Fruit fly (Drosophila melanogaster) whole organism, wandering third instar larva: ENCODE results near the gene sqd.
A peak's percentile ranks its signal among the peaks of the same experiment; 100 is the strongest.

ENCODE experiments used
- Abd-B ChIP-seq: fragments of >200 bp; optimal IDR thresholded peaks from 2 replicates; lab custom pipeline; 2017; ENCODE audit warnings: missing biosample characterization, missing genetic modification characterization
- CG32264 ChIP-seq: fragments of 200-800 bp; sonication (Bioruptor generic); optimal IDR thresholded peaks from 2 replicates; lab custom pipeline; 2016; ENCODE audit warnings: missing biosample characterization, missing genetic modification characterization
- CG9705 ChIP-seq: fragments of 200-800 bp; sonication (Bioruptor generic); optimal IDR thresholded peaks from 2 replicates; lab custom pipeline; 2018; ENCODE audit warnings: missing biosample characterization, mild to moderate bottlenecking, missing genetic modification characterization
- CrebA ChIP-seq: fragments of 200-800 bp; sonication (Bioruptor generic); optimal IDR thresholded peaks from 2 replicates; lab custom pipeline; 2016; ENCODE audit warnings: missing biosample characterization, mild to moderate bottlenecking, missing genetic modification characterization, borderline replicate concordance
- Dfd ChIP-seq: fragments of >200 bp; optimal IDR thresholded peaks from 2 replicates; lab custom pipeline; 2017; ENCODE audit warnings: missing biosample characterization, missing genetic modification characterization
- Dif ChIP-seq: fragments of 200-275, 200-300 bp; sonication (Bioruptor generic); optimal IDR thresholded peaks from 2 replicates; lab custom pipeline; 2018; ENCODE audit warnings: missing biosample characterization, missing genetic modification characterization; ENCODE audit not compliant: partially characterized antibody
- GATAd ChIP-seq: sonication (Bioruptor generic); optimal IDR thresholded peaks from 2 replicates; lab custom pipeline; 2016; ENCODE audit warnings: missing biosample characterization, missing genetic modification characterization
- HLH106 ChIP-seq: fragments of 200-800 bp; optimal IDR thresholded peaks from 3 replicates; lab custom pipeline; 2019; ENCODE audit warnings: missing biosample characterization, mild to moderate bottlenecking, missing genetic modification characterization, moderate library complexity
- Hnf4 ChIP-seq: fragments of 200-800 bp; sonication (Bioruptor generic); optimal IDR thresholded peaks from 2 replicates; lab custom pipeline; 2016; ENCODE audit warnings: missing biosample characterization, mild to moderate bottlenecking, missing genetic modification characterization
- Hr78 ChIP-seq: fragments of >200 bp; optimal IDR thresholded peaks from 2 replicates; lab custom pipeline; 2017; ENCODE audit warnings: missing biosample characterization, missing genetic modification characterization
- Hr83 ChIP-seq: fragments of 200-300 bp; sonication (Bioruptor generic); optimal IDR thresholded peaks from 2 replicates; lab custom pipeline; 2016; ENCODE audit warnings: missing biosample characterization, mild to moderate bottlenecking, missing genetic modification characterization, moderate library complexity; ENCODE audit not compliant: poor library complexity, severe bottlenecking
- Jra ChIP-seq: sonication (Bioruptor generic); optimal IDR thresholded peaks from 2 replicates; lab custom pipeline; 2016; ENCODE audit warnings: missing biosample characterization, missing genetic modification characterization
- Mio ChIP-seq: sonication (Bioruptor generic); optimal IDR thresholded peaks from 2 replicates; lab custom pipeline; 2016; ENCODE audit warnings: missing biosample characterization, missing genetic modification characterization
- Myc ChIP-seq: fragments of >200 bp; optimal IDR thresholded peaks from 2 replicates; lab custom pipeline; 2017
- N ChIP-seq: fragments of >200 bp; optimal IDR thresholded peaks from 2 replicates; lab custom pipeline; 2018; ENCODE audit warnings: missing biosample characterization, missing external identifiers, missing genetic modification characterization
- OdsH ChIP-seq: fragments of 200-800 bp; sonication (Bioruptor generic); optimal IDR thresholded peaks from 2 replicates; lab custom pipeline; 2016; ENCODE audit warnings: missing biosample characterization, mild to moderate bottlenecking, missing genetic modification characterization
- Rel ChIP-seq, 2 experiments: fragments of 200-800 bp; sonication (Bioruptor generic) in 1 of 2; optimal IDR thresholded peaks; 2 replicates in 1 of 2; 3 replicates in 1 of 2; lab custom pipeline; 2016 to 2019; ENCODE audit warnings: mild to moderate bottlenecking in 2 of 2, missing biosample characterization in 2 of 2, missing genetic modification characterization in 2 of 2, moderate library complexity in 1 of 2
- Sp1 ChIP-seq: fragments of 200-800 bp; sonication (Bioruptor generic); optimal IDR thresholded peaks from 3 replicates; lab custom pipeline; 2019; ENCODE audit warnings: missing biosample characterization, mild to moderate bottlenecking, missing genetic modification characterization, moderate library complexity
- Vsx2 ChIP-seq: fragments of 200-300, 225-300 bp; sonication (Bioruptor generic); optimal IDR thresholded peaks from 2 replicates; lab custom pipeline; 2018; ENCODE audit warnings: missing biosample characterization, missing genetic modification characterization; ENCODE audit not compliant: partially characterized antibody
- br ChIP-seq: fragments of 200-800 bp; sonication (Bioruptor generic); optimal IDR thresholded peaks from 2 replicates; lab custom pipeline; 2016; ENCODE audit warnings: missing biosample characterization, missing genetic modification characterization
- brk ChIP-seq: fragments of 200-800 bp; sonication (Bioruptor generic); optimal IDR thresholded peaks from 2 replicates; lab custom pipeline; 2016; ENCODE audit warnings: missing biosample characterization, mild to moderate bottlenecking, missing genetic modification characterization
- dl ChIP-seq, 2 experiments: fragments of 175-275, 200-275 bp in 1 of 2; fragments of 200-275 bp in 1 of 2; sonication (Bioruptor generic); optimal IDR thresholded peaks; lab custom pipeline; 2018; ENCODE audit warnings: mild to moderate bottlenecking in 2 of 2, missing biosample characterization in 2 of 2, missing genetic modification characterization in 2 of 2, moderate library complexity in 2 of 2; ENCODE audit not compliant: partially characterized antibody in 2 of 2, insufficient read depth in 1 of 2
- dmrt93B ChIP-seq: fragments of 200-800 bp; sonication (Bioruptor generic); optimal IDR thresholded peaks from 2 replicates; lab custom pipeline; 2018; ENCODE audit warnings: missing biosample characterization, mild to moderate bottlenecking, missing genetic modification characterization
- dsf ChIP-seq: sonication (Bioruptor generic); optimal IDR thresholded peaks from 2 replicates; lab custom pipeline; 2016; ENCODE audit warnings: missing biosample characterization, missing genetic modification characterization, borderline replicate concordance
- ey ChIP-seq: fragments of 200-800 bp; sonication (Bioruptor generic); optimal IDR thresholded peaks from 2 replicates; lab custom pipeline; 2016; ENCODE audit warnings: missing biosample characterization, missing genetic modification characterization
- foxo ChIP-seq, 2 experiments: fragments of 200-800 bp; sonication (Bioruptor generic); optimal IDR thresholded peaks; 2 replicates in 1 of 2; 3 replicates in 1 of 2; lab custom pipeline; 2016 to 2017; ENCODE audit warnings: missing biosample characterization in 2 of 2, missing genetic modification characterization in 2 of 2
- fru ChIP-seq: fragments of 200-800 bp; sonication (Bioruptor generic); optimal IDR thresholded peaks from 3 replicates; lab custom pipeline; 2016; ENCODE audit warnings: missing biosample characterization, mild to moderate bottlenecking, missing genetic modification characterization
- h ChIP-seq: fragments of 200-800 bp; sonication (Bioruptor generic); optimal IDR thresholded peaks from 3 replicates; lab custom pipeline; 2016; ENCODE audit warnings: missing biosample characterization, mild to moderate bottlenecking, missing genetic modification characterization
- jim ChIP-seq: fragments of 175-275, 200-325 bp; sonication (Bioruptor generic); optimal IDR thresholded peaks from 2 replicates; lab custom pipeline; 2016; ENCODE audit warnings: missing biosample characterization, mild to moderate bottlenecking, missing genetic modification characterization
- lola ChIP-seq: fragments of >200 bp; optimal IDR thresholded peaks from 2 replicates; lab custom pipeline; 2017; ENCODE audit warnings: missing biosample characterization, missing genetic modification characterization
- pan ChIP-seq: fragments of >200 bp; optimal IDR thresholded peaks from 2 replicates; lab custom pipeline; 2017
- psq ChIP-seq: fragments of 200-800 bp; sonication (Bioruptor generic); optimal IDR thresholded peaks from 3 replicates; lab custom pipeline; 2017; ENCODE audit warnings: missing biosample characterization, mild to moderate bottlenecking, missing genetic modification characterization, moderate library complexity
- rgr ChIP-seq: fragments of 200-800 bp; sonication (Bioruptor generic); optimal IDR thresholded peaks from 3 replicates; lab custom pipeline; 2016; ENCODE audit warnings: missing biosample characterization, mild to moderate bottlenecking, missing genetic modification characterization
- sage ChIP-seq: fragments of 200-800 bp; sonication (Bioruptor generic); optimal IDR thresholded peaks from 2 replicates; lab custom pipeline; 2016; ENCODE audit warnings: missing biosample characterization, mild to moderate bottlenecking, missing genetic modification characterization
- sv ChIP-seq: fragments of 200-800 bp; sonication (Bioruptor generic); optimal IDR thresholded peaks from 3 replicates; lab custom pipeline; 2016; ENCODE audit warnings: missing biosample characterization, missing genetic modification characterization
- tai ChIP-seq: sonication (Bioruptor generic); optimal IDR thresholded peaks from 2 replicates; lab custom pipeline; 2016; ENCODE audit warnings: missing biosample characterization, missing genetic modification characterization
- usp ChIP-seq: fragments of >200 bp; optimal IDR thresholded peaks from 2 replicates; lab custom pipeline; 2017; ENCODE audit warnings: missing biosample characterization, missing genetic modification characterization
- woc ChIP-seq: sonication (Bioruptor generic); optimal IDR thresholded peaks from 2 replicates; lab custom pipeline; 2016; ENCODE audit warnings: missing biosample characterization, mild to moderate bottlenecking, missing genetic modification characterization

Gene sqd

dm6 chr3R:13676137-13677086 lies 30.3 kb upstream of the sqd start, which contains the start of the genes Lkb1 and CG9588:
Gene Lkb1 (plus strand): TSS chr3R:13676549.
Gene CG9588 (minus strand): TSS chr3R:13676681.
- TF ChIP-seq rgr (GFP tag; lab: Kevin White, UChicago) (peak; percentile 62), pan (lab: Kevin White, UChicago) (no peak), Mio (no peak), brk (GFP tag; lab: Kevin White, UChicago) (no peak), Rel (GFP tag; optimal IDR thresholded peaks at IDR 0.05; lab: Kevin White, UChicago) (no peak), Rel (tag; optimal IDR thresholded peaks at IDR 0.05; lab: Kevin White, UChicago) (peak; percentile 79), Myc (lab: Kevin White, UChicago) (no peak), CrebA (GFP tag; lab: Kevin White, UChicago) (no peak), Vsx2 (GFP tag; lab: Kevin White, UChicago) (no peak), fru (GFP tag; lab: Kevin White, UChicago) (peak; percentile 69), OdsH (GFP tag; lab: Kevin White, UChicago) (peak; percentile 66), sv (peak; percentile 39), CG9705 (GFP tag; lab: Kevin White, UChicago) (no peak), foxo (GFP tag; optimal IDR thresholded peaks at IDR 0.05; lab: Kevin White, UChicago) (peak in 1 of 2 experiments; percentile 80), usp (GFP tag; lab: Kevin White, UChicago) (no peak), dl (GFP tag; optimal IDR thresholded peaks at IDR 0.05; lab: Kevin White, UChicago; ENCODE audit: insufficient read depth in 1 of 2, partially characterized antibody in 2 of 2) (no peak), lola (no peak), Abd-B (no peak), dsf (GFP tag; lab: Kevin White, UChicago) (no peak), HLH106 (peak; percentile 27), h (GFP tag; lab: Kevin White, UChicago) (peak; percentile 56), GATAd (GFP tag; lab: Kevin White, UChicago) (no peak), Dfd (GFP tag; lab: Kevin White, UChicago) (no peak), Hnf4 (GFP tag; lab: Kevin White, UChicago) (no peak), psq (peak; percentile 56), Jra (GFP tag; lab: Kevin White, UChicago) (no peak), sage (no peak), woc (GFP tag; lab: Kevin White, UChicago) (no peak), Hr78 (GFP tag; lab: Kevin White, UChicago) (no peak), Dif (GFP tag; lab: Kevin White, UChicago) (no peak), tai (no peak), br (GFP tag; lab: Kevin White, UChicago) (peak; percentile 66), Sp1 (GFP tag; lab: Kevin White, UChicago) (peak; percentile 13), dmrt93B (GFP tag; lab: Kevin White, UChicago) (no peak), Hr83 (GFP tag; lab: Kevin White, UChicago) (peak; percentile 53), ey (peak; percentile 77), N (no peak), CG32264 (GFP tag; lab: Kevin White, UChicago) (no peak), jim (GFP tag; lab: Kevin White, UChicago) (peak; percentile 51)

- no peak for TF ChIP-seq psq
- TF ChIP-seq Myc (lab: Kevin White, UChicago) = peak; percentile 73
Observed at dm6 chr3R:13674492-13675033, 28.5 kb upstream of the sqd start, which contains the start of gene Task6. Gene Task6 (minus strand): TSS chr3R:13674542.
